Worm (Caenorhabditis elegans) whole organism, L2 larva: ENCODE data around the gene pod-1.

Experiments used
- C34F6.9 ChIP-seq: fragments of 150-350 bp; optimal IDR thresholded peaks from 2 replicates; lab custom pipeline; 2014; ENCODE audit warnings: missing biosample characterization, missing genetic modification characterization
- F13H6.1 ChIP-seq: sonication (generic microtip); optimal IDR thresholded peaks from 2 replicates; lab custom pipeline; 2016; ENCODE audit warnings: missing genetic modification characterization, missing compliant biosample characterization
- R02D3.7 ChIP-seq: fragments of 150-350 bp; optimal IDR thresholded peaks from 2 replicates; lab custom pipeline; 2014; ENCODE audit warnings: missing biosample characterization, missing genetic modification characterization
- Y55F3AM.14 ChIP-seq: fragments of 200-800 bp; sonication (Bioruptor generic); optimal IDR thresholded peaks from 2 replicates; lab custom pipeline; 2018; ENCODE audit warnings: mild to moderate bottlenecking, missing genetic modification characterization, missing compliant biosample characterization
- ZK546.5 ChIP-seq: sonication (generic microtip); optimal IDR thresholded peaks from 2 replicates; lab custom pipeline; 2017; ENCODE audit warnings: missing biosample characterization, missing genetic modification characterization
- alr-1 ChIP-seq: fragments of 150-350 bp; optimal IDR thresholded peaks from 2 replicates; lab custom pipeline; 2014; ENCODE audit warnings: missing biosample characterization, missing genetic modification characterization
- ama-1 ChIP-seq: fragments of 150-350 bp; optimal IDR thresholded peaks from 2 replicates; lab custom pipeline; 2018; ENCODE audit warnings: inconsistent platforms
- blmp-1 ChIP-seq: sonication (generic microtip); optimal IDR thresholded peaks from 2 replicates; lab custom pipeline; 2017; ENCODE audit warnings: missing genetic modification characterization, mild to moderate bottlenecking, missing compliant biosample characterization, antibody characterized with exemption, moderate library complexity; ENCODE audit not compliant: insufficient read depth
- ceh-82 ChIP-seq: fragments of 150-350 bp; optimal IDR thresholded peaks from 2 replicates; lab custom pipeline; 2014; ENCODE audit warnings: missing biosample characterization, missing genetic modification characterization
- crh-2 ChIP-seq: sonication (generic microtip); optimal IDR thresholded peaks from 2 replicates; lab custom pipeline; 2017; ENCODE audit warnings: missing biosample characterization, missing genetic modification characterization
- egl-27 ChIP-seq: sonication (generic microtip); optimal IDR thresholded peaks from 3 replicates; lab custom pipeline; 2017; ENCODE audit warnings: missing biosample characterization, missing genetic modification reagents, missing genetic modification characterization
- elt-3 ChIP-seq: sonication (generic microtip); optimal IDR thresholded peaks from 2 replicates; lab custom pipeline; 2017; ENCODE audit warnings: missing biosample characterization, missing genetic modification characterization
- fos-1 ChIP-seq: fragments of 150-350 bp; optimal IDR thresholded peaks from 2 replicates; lab custom pipeline; 2014; ENCODE audit warnings: missing biosample characterization, missing genetic modification characterization
- gmeb-1 ChIP-seq: fragments of 150-350 bp; optimal IDR thresholded peaks from 2 replicates; lab custom pipeline; 2014; ENCODE audit warnings: missing biosample characterization, missing genetic modification characterization
- lin-11 ChIP-seq: fragments of 150-350 bp; sonication (generic microtip); optimal IDR thresholded peaks from 2 replicates; lab custom pipeline; 2014; ENCODE audit warnings: missing biosample characterization, missing genetic modification characterization, inconsistent platforms, mixed read lengths
- lsy-2 ChIP-seq, 2 experiments: fragments of 150-350 bp in 1 of 2; sonication (generic microtip) in 1 of 2; optimal IDR thresholded peaks; 2 replicates each; lab custom pipeline; 2014 to 2017; ENCODE audit warnings: missing biosample characterization in 2 of 2, missing genetic modification characterization in 2 of 2
- mab-5 ChIP-seq: fragments of 150-350 bp; optimal IDR thresholded peaks from 2 replicates; lab custom pipeline; 2014; ENCODE audit warnings: missing biosample characterization, missing genetic modification characterization
- mbf-1 ChIP-seq: sonication (generic microtip); optimal IDR thresholded peaks from 2 replicates; lab custom pipeline; 2017; ENCODE audit warnings: missing biosample characterization, missing genetic modification characterization
- mdl-1 ChIP-seq, 2 experiments: fragments of 150-350 bp in 1 of 2; sonication (generic microtip) in 1 of 2; optimal IDR thresholded peaks; 2 replicates each; lab custom pipeline; 2017; ENCODE audit warnings: missing biosample characterization in 2 of 2, missing genetic modification characterization in 2 of 2
- nhr-10 ChIP-seq: sonication (generic microtip); optimal IDR thresholded peaks from 2 replicates; lab custom pipeline; 2017; ENCODE audit warnings: missing biosample characterization, missing genetic modification characterization
- nhr-11 ChIP-seq: fragments of 150-350 bp; optimal IDR thresholded peaks from 2 replicates; lab custom pipeline; 2014; ENCODE audit warnings: missing biosample characterization, missing genetic modification characterization
- nhr-129 ChIP-seq: fragments of 150-350 bp; optimal IDR thresholded peaks from 2 replicates; lab custom pipeline; 2014; ENCODE audit warnings: missing biosample characterization, missing genetic modification characterization
- nhr-237 ChIP-seq: fragments of 150-350 bp; optimal IDR thresholded peaks from 2 replicates; lab custom pipeline; 2014; ENCODE audit warnings: missing biosample characterization, missing genetic modification characterization
- nhr-25 ChIP-seq: fragments of 150-350 bp; sonication (generic microtip); optimal IDR thresholded peaks from 3 replicates; lab custom pipeline; 2014; ENCODE audit warnings: missing biosample characterization, missing genetic modification characterization
- nhr-6 ChIP-seq: fragments of 150-350 bp; optimal IDR thresholded peaks from 2 replicates; lab custom pipeline; 2014; ENCODE audit warnings: missing biosample characterization, missing genetic modification characterization
- peb-1 ChIP-seq: fragments of 150-350 bp; optimal IDR thresholded peaks from 2 replicates; lab custom pipeline; 2014; ENCODE audit warnings: missing biosample characterization, missing genetic modification characterization
- sem-4 ChIP-seq: fragments of 150-350 bp; optimal IDR thresholded peaks from 2 replicates; lab custom pipeline; 2014; ENCODE audit warnings: missing biosample characterization, missing genetic modification reagents, missing genetic modification characterization
- sma-9 ChIP-seq, 2 experiments: fragments of 150-350 bp in 1 of 2; sonication (generic microtip) in 1 of 2; optimal IDR thresholded peaks; 2 replicates each; lab custom pipeline; 2014 to 2016; ENCODE audit warnings: missing genetic modification characterization in 2 of 2, mild to moderate bottlenecking in 1 of 2, missing biosample characterization in 1 of 2, missing compliant biosample characterization in 1 of 2, missing genetic modification reagents in 1 of 2, moderate library complexity in 1 of 2
- unc-55 ChIP-seq: fragments of 150-350 bp; sonication (generic microtip); optimal IDR thresholded peaks from 3 replicates; lab custom pipeline; 2014; ENCODE audit warnings: missing biosample characterization, missing genetic modification reagents, missing genetic modification characterization
- zag-1 ChIP-seq: fragments of 150-350 bp; optimal IDR thresholded peaks from 2 replicates; lab custom pipeline; 2014; ENCODE audit warnings: missing biosample characterization, missing genetic modification characterization
- ztf-1 ChIP-seq: fragments of 200-800 bp; sonication (Bioruptor generic); conservative IDR thresholded peaks from 2 replicates; pipeline ENCODE4 v1.3.6; 2022; ENCODE audit warnings: missing genetic modification characterization, missing compliant biosample characterization

The pod-1 gene

DNA sequence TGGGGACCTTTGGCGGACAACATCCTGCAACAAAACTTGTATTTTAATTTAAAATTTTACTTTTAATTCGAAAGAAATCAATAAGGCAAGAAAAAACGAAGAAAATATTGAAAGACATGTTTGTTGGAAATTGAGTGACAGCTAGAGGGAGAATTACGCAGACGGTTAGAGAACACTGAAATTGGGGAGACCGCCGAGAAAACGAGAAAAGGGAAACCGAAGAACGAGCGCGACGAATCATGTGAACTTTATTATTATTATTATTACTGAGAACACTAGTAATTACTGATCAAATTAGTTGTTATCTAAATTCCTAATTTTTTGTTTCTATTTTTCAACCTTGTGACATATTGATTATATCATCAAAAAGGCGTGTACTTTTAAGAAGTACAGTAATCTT is 25.1 kb upstream of the pod-1 start, which contains the start of gene mmad-1 (continued):
- TF ChIP-seq gmeb-1 (tag; lab: Kevin White, UChicago) (peak; percentile 22), lsy-2 (tag; optimal IDR thresholded peaks at IDR 0.05; lab: Kevin White, UChicago) (peak in 1 of 2 experiments; percentile 67), R02D3.7 (tag; lab: Kevin White, UChicago) (no peak), nhr-11 (tag; lab: Kevin White, UChicago) (no peak)

- TF ChIP-seq ceh-82 (tag; lab: Kevin White, UChicago) (no peak), ama-1 (lab: Kevin White, UChicago) (peak; percentile 9), nhr-129 (tag; lab: Kevin White, UChicago) (no peak), elt-3 (no peak), lsy-2 (tag; optimal IDR thresholded peaks at IDR 0.05; lab: Kevin White, UChicago) (peak in 1 of 2 experiments; percentile 36), lin-11 (tag; lab: Kevin White, UChicago) (no peak), mdl-1 (tag; optimal IDR thresholded peaks at IDR 0.05; lab: Kevin White, UChicago) (no peak), nhr-11 (tag; lab: Kevin White, UChicago) (no peak)
Observed at ce11 chrIII:13546537-13546936, 22.6 kb upstream of the pod-1 start, which contains the start of gene Y76A2B.4. Y76A2B.4 (minus strand) TSS chrIII:13546777.

ce11 chrIII:13544593-13544992 is 20.7 kb upstream of the pod-1 start:
- peak; percentile 48 for TF ChIP-seq sma-9 (GFP tag; optimal IDR thresholded peaks at IDR 0.05; lab: Kevin White, UChicago)
- no peak for TF ChIP-seq sma-9 (tag; optimal IDR thresholded peaks at IDR 0.05; lab: Kevin White, UChicago)
- no peak for TF ChIP-seq nhr-6 (tag; lab: Kevin White, UChicago)
- TF ChIP-seq mdl-1 (tag; optimal IDR thresholded peaks at IDR 0.05; lab: Kevin White, UChicago) = no peak
- peak; percentile 53 for TF ChIP-seq nhr-25 (tag; lab: Kevin White, UChicago)
- TF ChIP-seq nhr-129 (tag; lab: Kevin White, UChicago) = peak; percentile 36
- peak; percentile 79 for TF ChIP-seq fos-1 (tag; lab: Kevin White, UChicago)
- TF ChIP-seq C34F6.9 (tag; lab: Kevin White, UChicago) = no peak
- TF ChIP-seq gmeb-1 (tag; lab: Kevin White, UChicago) = peak; percentile 47
- TF ChIP-seq F13H6.1 (tag; lab: Kevin White, UChicago) = peak; percentile 4
- no peak for TF ChIP-seq nhr-10
- peak; percentile 21 for TF ChIP-seq blmp-1
- TF ChIP-seq crh-2 = peak; percentile 75

ce11 chrIII:13543434-13543833 is 19.5 kb upstream of the pod-1 start, which contains the start of gene acs-5:
acs-5 (minus strand) TSS chrIII:13543534.
- TF ChIP-seq Y55F3AM.14 (GFP tag; lab: Kevin White, UChicago) = no peak

ce11 chrIII:13542458-13542857 is 18.5 kb upstream of the pod-1 start:
- TF ChIP-seq gmeb-1 (tag; lab: Kevin White, UChicago) = peak; percentile 7
- peak; percentile 61 for TF ChIP-seq fos-1 (tag; lab: Kevin White, UChicago)
- peak; percentile 41 for TF ChIP-seq crh-2
- no peak for TF ChIP-seq ZK546.5
- TF ChIP-seq sem-4 = no peak

ce11 chrIII:13540791-13541190 is 16.9 kb upstream of the pod-1 start:
- TF ChIP-seq nhr-129 (tag; lab: Kevin White, UChicago) (no peak), lsy-2 (tag; optimal IDR thresholded peaks at IDR 0.05; lab: Kevin White, UChicago) (no peak), egl-27 (tag; lab: Kevin White, UChicago) (no peak), elt-3 (no peak), ama-1 (lab: Kevin White, UChicago) (no peak), nhr-10 (no peak), zag-1 (tag; lab: Kevin White, UChicago) (no peak), ztf-1 (GFP tag; lab: Robert Waterston, UW) (no peak), mab-5 (tag; lab: Kevin White, UChicago) (no peak), blmp-1 (no peak), lin-11 (tag; lab: Kevin White, UChicago) (no peak), nhr-237 (tag; lab: Kevin White, UChicago) (no peak), unc-55 (GFP tag; lab: Kevin White, UChicago) (no peak), R02D3.7 (tag; lab: Kevin White, UChicago) (no peak), alr-1 (tag; lab: Kevin White, UChicago) (no peak), peb-1 (tag; lab: Kevin White, UChicago) (no peak), mbf-1 (tag; lab: Kevin White, UChicago) (no peak), nhr-6 (tag; lab: Kevin White, UChicago) (no peak)
